Fruit fly (Drosophila melanogaster) whole organism, embryonic: ENCODE results near the gene CG4009.
A peak's percentile ranks its signal among the peaks of the same experiment; 100 is the strongest.

Experiments used
- CG11093 ChIP-seq: fragments of 200-800 bp; sonication (Bioruptor generic); IDR thresholded peaks from 3 replicates; pipeline ENCODE4 v1.3.6; 2022; ENCODE audit warnings: missing biosample characterization, missing genetic modification characterization
- CG12299 ChIP-seq: fragments of 200-800 bp; sonication (Bioruptor generic); optimal IDR thresholded peaks from 2 replicates; lab custom pipeline; 2018; ENCODE audit warnings: missing biosample characterization, mild to moderate bottlenecking, missing genetic modification characterization
- CG2875 ChIP-seq: fragments of 200-800 bp; sonication (Bioruptor generic); optimal IDR thresholded peaks from 2 replicates; lab custom pipeline; 2017; ENCODE audit warnings: missing biosample characterization, mild to moderate bottlenecking, missing genetic modification characterization, missing genetic modification reagents
- CG42726 ChIP-seq: fragments of 200-800 bp; sonication (Bioruptor generic); IDR thresholded peaks from 2 replicates; pipeline ENCODE4 v1.3.6; 2022; ENCODE audit warnings: missing biosample characterization, missing genetic modification characterization; ENCODE audit not compliant: partially characterized antibody
- Gug ChIP-seq: fragments of 200-800 bp; sonication (Bioruptor generic); IDR thresholded peaks from 4 replicates; pipeline ENCODE4 v1.3.6; 2022; ENCODE audit warnings: missing biosample characterization, missing genetic modification characterization
- MBD-R2 ChIP-seq: fragments of 200-800 bp; sonication (Bioruptor generic); IDR thresholded peaks from 2 replicates; pipeline ENCODE4 v1.3.6; 2022; ENCODE audit warnings: missing biosample characterization, missing genetic modification characterization
- pum ChIP-seq: fragments of 200-800 bp; sonication (Bioruptor generic); optimal IDR thresholded peaks from 2 replicates; lab custom pipeline; 2016; ENCODE audit warnings: missing biosample characterization, missing genetic modification characterization
- slbo ChIP-seq: fragments of 200-800 bp; sonication (Bioruptor generic); IDR thresholded peaks from 2 replicates; pipeline ENCODE4 v1.3.6; 2022; ENCODE audit warnings: missing biosample characterization, missing genetic modification characterization

DNA sequence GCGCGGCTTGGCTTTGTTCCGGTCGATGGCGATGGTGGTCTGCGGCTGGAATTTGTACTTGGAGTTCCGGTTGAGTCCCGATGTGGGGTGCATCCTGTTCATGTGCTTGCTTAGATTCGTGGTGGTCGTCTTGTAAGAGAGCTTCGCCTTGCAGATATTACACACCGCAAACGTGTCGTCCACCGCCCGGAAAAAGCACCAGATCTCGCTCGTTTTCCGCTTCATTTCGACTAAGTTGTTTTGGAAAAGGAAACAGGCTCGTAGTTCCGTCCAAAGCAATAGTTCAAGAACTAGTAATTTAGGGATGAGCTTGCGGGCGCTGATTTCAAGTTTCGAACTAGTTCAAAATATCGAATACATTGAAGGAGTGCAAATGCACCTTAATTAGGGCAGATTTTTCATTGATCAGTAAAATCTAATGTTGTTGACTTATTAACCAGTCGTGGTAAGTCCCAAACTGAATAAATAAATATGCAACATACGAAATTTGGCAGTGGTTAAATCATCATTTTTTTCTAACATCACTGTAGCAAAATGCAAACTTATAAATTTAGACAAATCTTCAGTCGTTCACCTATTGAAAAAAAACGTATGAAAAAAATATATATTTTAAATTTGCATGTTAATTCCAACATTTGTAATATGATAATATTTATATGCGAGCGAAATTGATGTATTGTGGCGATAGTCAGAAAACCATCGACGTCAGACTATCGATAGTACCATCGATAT is 7.2 kb upstream of the CG4009 start, which contains the start of the genes bdwf and Patr-1:
- TF ChIP-seq CG11093 (GFP tag; lab: Robert Waterston, UW) (no peak), CG2875 (no peak), slbo (GFP tag; lab: Robert Waterston, UW) (no peak; the same call in 1 of the 2 replicates), Gug (GFP tag; lab: Robert Waterston, UW) (no peak; the same call in 3 of the 4 replicates), pum (no peak), MBD-R2 (GFP tag; lab: Robert Waterston, UW) (peak; percentile 66), CG12299 (tag; lab: Kevin White, UChicago) (no peak), CG42726 (GFP tag; lab: Robert Waterston, UW) (peak; percentile 93)
